Worm (Caenorhabditis elegans): ENCODE results near the gene R01H2.7.

R01H2.7 gene

DNA sequence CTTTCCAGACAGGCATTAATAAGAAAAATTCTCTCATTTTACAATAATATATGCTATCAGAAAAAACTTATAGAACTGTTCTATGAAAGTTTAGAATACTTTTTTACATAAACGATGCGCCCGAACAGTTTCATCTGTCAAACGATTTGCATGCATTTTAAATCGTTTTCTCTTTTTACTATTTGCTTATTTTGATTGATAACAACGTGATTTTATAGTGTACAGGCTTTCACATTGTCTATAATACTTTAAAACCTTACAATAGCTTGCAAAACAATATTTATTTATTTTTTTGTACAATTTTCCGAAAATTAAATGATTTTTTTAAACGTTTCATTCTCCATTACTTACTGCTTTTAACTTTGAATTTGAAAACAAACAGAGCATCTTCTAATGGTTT lies at the start of gene R01H2.7:
Gene R01H2.7 (minus strand): TSS at position 101 of the 400 bp plus-strand sequence.
- TF ChIP-seq hmbx-1 (tag; optimal IDR thresholded peaks at IDR 0.05) (no peak), sea-1 (GFP tag; conservative IDR thresholded peaks at IDR 0.05) (no peak), ama-1 (optimal IDR thresholded peaks at IDR 0.05) (no peak), ets-7 (tag; optimal IDR thresholded peaks at IDR 0.05) (no peak), scrt-1 (GFP tag; IDR thresholded peaks at IDR 0.05) (no peak), F13C5.2 (tag; optimal IDR thresholded peaks at IDR 0.05) (no peak), ceh-13 (GFP tag; optimal IDR thresholded peaks at IDR 0.05) (no peak), pes-1 (GFP tag; IDR thresholded peaks at IDR 0.05) (no peak), hmg-4 (GFP tag; optimal IDR thresholded peaks at IDR 0.05) (no peak), tbx-11 (GFP tag; IDR thresholded peaks at IDR 0.05) (no peak)

DNA sequence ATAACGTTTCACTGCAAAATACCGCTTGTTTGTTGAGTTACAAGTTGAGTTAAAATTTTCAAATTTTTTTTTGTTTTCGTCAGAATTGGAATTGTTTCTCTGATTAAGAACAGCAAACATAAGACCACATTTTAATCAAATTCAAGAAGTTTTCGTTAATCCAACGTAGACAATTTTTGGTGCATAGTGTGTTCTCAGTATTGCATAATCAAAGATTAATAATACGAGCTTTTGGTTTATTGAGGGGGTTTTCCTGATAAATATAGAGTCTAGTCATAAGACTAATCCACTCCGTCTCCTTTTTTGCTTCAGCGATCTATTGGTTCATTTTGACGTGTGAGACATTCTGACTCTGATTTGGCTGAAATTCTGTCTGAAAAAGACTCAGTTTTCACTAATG lies 49.6 kb upstream of the R01H2.7 start, which contains the start of gene nhr-9:
Gene nhr-9 (plus strand): TSS at position 307 of the 400 bp plus-strand sequence.
- no peak for TF ChIP-seq ceh-13 (GFP tag; optimal IDR thresholded peaks at IDR 0.05)
- no peak for TF ChIP-seq pes-1 (GFP tag; IDR thresholded peaks at IDR 0.05)
- TF ChIP-seq hmg-4 (GFP tag; optimal IDR thresholded peaks at IDR 0.05): no peak
- TF ChIP-seq hnd-1 (tag; optimal IDR thresholded peaks at IDR 0.05): no peak
- no peak for TF ChIP-seq tra-4 (tag; optimal IDR thresholded peaks at IDR 0.05)

DNA sequence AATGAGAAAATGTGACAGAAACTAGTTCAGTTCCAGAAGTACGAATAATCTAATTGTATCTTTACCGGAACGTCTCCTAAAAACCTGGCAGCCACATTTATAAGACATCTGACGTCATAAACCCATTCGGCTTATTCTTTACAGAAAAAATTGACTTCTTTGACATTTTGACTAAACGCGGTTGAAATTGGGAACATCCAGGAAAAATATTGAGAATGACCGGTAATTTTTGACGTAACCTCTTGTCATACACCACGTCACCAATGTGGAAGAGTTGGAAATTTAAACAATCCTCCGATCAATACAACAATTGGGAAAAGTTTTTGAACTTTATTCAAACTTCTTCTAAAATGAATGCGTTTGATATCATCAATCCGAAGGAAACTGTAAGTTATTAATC lies 45.5 kb upstream of the R01H2.7 start, which contains the start of gene ZK418.2:
Gene ZK418.2 (plus strand): TSS at position 301 of the 400 bp plus-strand sequence.
- TF ChIP-seq hnd-1 (tag; optimal IDR thresholded peaks at IDR 0.05): no peak
- no peak for TF ChIP-seq hmbx-1 (tag; optimal IDR thresholded peaks at IDR 0.05)

DNA sequence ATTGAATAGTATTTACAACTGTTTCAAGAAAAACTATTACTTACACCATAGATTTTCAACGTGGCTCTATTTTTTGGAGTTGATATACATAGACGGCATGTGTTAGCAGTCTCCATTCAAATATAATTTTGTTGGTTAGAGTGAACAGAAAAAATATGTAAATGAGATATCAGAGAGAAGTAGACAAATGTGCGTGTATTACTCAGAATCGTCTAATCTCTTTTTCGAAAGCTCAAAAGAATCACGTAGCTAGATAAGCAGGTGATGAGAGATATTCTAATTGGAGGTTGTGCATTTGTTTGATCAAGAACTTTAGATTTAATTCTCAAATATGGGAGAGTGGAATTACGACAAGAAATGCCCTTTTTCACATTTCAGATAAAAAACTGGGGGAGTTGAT lies 45.0 kb upstream of the R01H2.7 start, which contains the start of gene ZK418.10:
Gene ZK418.10 (minus strand): TSS at position 148 of the 400 bp plus-strand sequence.
- TF ChIP-seq scrt-1 (GFP tag; IDR thresholded peaks at IDR 0.05) (no peak), pes-1 (GFP tag; IDR thresholded peaks at IDR 0.05) (no peak), ama-1 (optimal IDR thresholded peaks at IDR 0.05) (no peak), flt-1 (GFP tag; IDR thresholded peaks at IDR 0.05) (no peak), hnd-1 (tag; optimal IDR thresholded peaks at IDR 0.05) (no peak), sea-1 (GFP tag; conservative IDR thresholded peaks at IDR 0.05) (no peak), aly-1 (tag; optimal IDR thresholded peaks at IDR 0.05) (no peak), ets-7 (tag; optimal IDR thresholded peaks at IDR 0.05) (no peak), ceh-13 (GFP tag; optimal IDR thresholded peaks at IDR 0.05) (no peak), F13C5.2 (tag; optimal IDR thresholded peaks at IDR 0.05) (no peak), hmbx-1 (tag; optimal IDR thresholded peaks at IDR 0.05) (no peak), tbx-11 (GFP tag; IDR thresholded peaks at IDR 0.05) (no peak), tbx-37 (GFP tag; conservative IDR thresholded peaks at IDR 0.05) (no peak), tra-4 (tag; optimal IDR thresholded peaks at IDR 0.05) (no peak), B0310.2 (tag; optimal IDR thresholded peaks at IDR 0.05) (no peak), hmg-4 (GFP tag; optimal IDR thresholded peaks at IDR 0.05) (no peak), ceh-36 (tag; optimal IDR thresholded peaks at IDR 0.05) (no peak)

ce11 chrIII:7087691-7088323 lies 42.3 kb upstream of the R01H2.7 start, which contains the start of gene fubl-2:
fubl-2 (minus strand) TSS chrIII:7087741.
- no peak for TF ChIP-seq flt-1 (GFP tag; IDR thresholded peaks at IDR 0.05)
- peak; percentile 64; the same call in 1 of the 2 replicates for TF ChIP-seq tbx-37 (GFP tag; conservative IDR thresholded peaks at IDR 0.05)

ce11 chrIII:7087180-7087579 lies 41.6 kb upstream of the R01H2.7 start:
- no peak for TF ChIP-seq scrt-1 (GFP tag; IDR thresholded peaks at IDR 0.05)
- no peak for TF ChIP-seq B0310.2 (tag; optimal IDR thresholded peaks at IDR 0.05)

- TF ChIP-seq tbx-37 (GFP tag; conservative IDR thresholded peaks at IDR 0.05): no peak
- no peak for TF ChIP-seq pes-1 (GFP tag; IDR thresholded peaks at IDR 0.05)
- no peak for TF ChIP-seq tra-4 (tag; optimal IDR thresholded peaks at IDR 0.05)
- TF ChIP-seq flt-1 (GFP tag; IDR thresholded peaks at IDR 0.05): no peak
- TF ChIP-seq sea-1 (GFP tag; conservative IDR thresholded peaks at IDR 0.05): no peak
- no peak for TF ChIP-seq ceh-36 (tag; optimal IDR thresholded peaks at IDR 0.05)
- TF ChIP-seq scrt-1 (GFP tag; IDR thresholded peaks at IDR 0.05): no peak
- TF ChIP-seq aly-1 (tag; optimal IDR thresholded peaks at IDR 0.05): no peak
- TF ChIP-seq B0310.2 (tag; optimal IDR thresholded peaks at IDR 0.05): no peak
- TF ChIP-seq ets-7 (tag; optimal IDR thresholded peaks at IDR 0.05): no peak
- no peak for TF ChIP-seq hmg-4 (GFP tag; optimal IDR thresholded peaks at IDR 0.05)
- TF ChIP-seq F13C5.2 (tag; optimal IDR thresholded peaks at IDR 0.05): no peak
- TF ChIP-seq hmbx-1 (tag; optimal IDR thresholded peaks at IDR 0.05): no peak
- TF ChIP-seq hnd-1 (tag; optimal IDR thresholded peaks at IDR 0.05): no peak
Measured at ce11 chrIII:7084908-7085307, 39.4 kb upstream of the R01H2.7 start, which contains the start of gene tofu-7. tofu-7 (minus strand) TSS chrIII:7085018.

- TF ChIP-seq ceh-36 (tag; optimal IDR thresholded peaks at IDR 0.05): no peak
Measured at ce11 chrIII:7083106-7083505, 37.6 kb upstream of the R01H2.7 start.

- TF ChIP-seq tbx-37 (GFP tag; conservative IDR thresholded peaks at IDR 0.05) (no peak), ets-7 (tag; optimal IDR thresholded peaks at IDR 0.05) (no peak), ama-1 (optimal IDR thresholded peaks at IDR 0.05) (no peak), flt-1 (GFP tag; IDR thresholded peaks at IDR 0.05) (no peak), pes-1 (GFP tag; IDR thresholded peaks at IDR 0.05) (no peak), tbx-11 (GFP tag; IDR thresholded peaks at IDR 0.05) (no peak), F13C5.2 (tag; optimal IDR thresholded peaks at IDR 0.05) (no peak), aly-1 (tag; optimal IDR thresholded peaks at IDR 0.05) (no peak), hmg-4 (GFP tag; optimal IDR thresholded peaks at IDR 0.05) (no peak)
Measured at ce11 chrIII:7081488-7081887, 35.9 kb upstream of the R01H2.7 start.

Measured in whole organism, early embryonic.